Worm (Caenorhabditis elegans) whole organism, mixed stage, embryonic: ENCODE results near the gene suds-3.

ENCODE experiments used
- M03D4.4 ChIP-seq: sonication (generic microtip); optimal IDR thresholded peaks from 2 replicates; lab custom pipeline; 2017; ENCODE audit warnings: mild to moderate bottlenecking, missing genetic modification characterization, missing compliant biosample characterization
- bed-3 ChIP-seq: fragments of 200-800 bp; sonication (Bioruptor generic); optimal IDR thresholded peaks from 3 replicates; lab custom pipeline; 2018; ENCODE audit warnings: mild to moderate bottlenecking, missing genetic modification characterization, moderate library complexity, missing compliant biosample characterization
- ceh-39 ChIP-seq: fragments of 150-350 bp; optimal IDR thresholded peaks from 2 replicates; lab custom pipeline; 2014; ENCODE audit warnings: missing biosample characterization, missing genetic modification characterization
- ceh-43 ChIP-seq: fragments of 200-800 bp; sonication (Bioruptor generic); optimal IDR thresholded peaks from 2 replicates; lab custom pipeline; 2018; ENCODE audit warnings: mild to moderate bottlenecking, missing genetic modification characterization, moderate library complexity, missing compliant biosample characterization
- ceh-83 ChIP-seq: fragments of 200-800 bp; sonication (Bioruptor generic); optimal IDR thresholded peaks from 2 replicates; lab custom pipeline; 2018; ENCODE audit warnings: mild to moderate bottlenecking, missing genetic modification characterization, missing compliant biosample characterization
- ces-1 ChIP-seq: fragments of 150-350 bp; optimal IDR thresholded peaks from 2 replicates; lab custom pipeline; 2014; ENCODE audit warnings: missing biosample characterization, missing genetic modification reagents, missing genetic modification characterization
- cnd-1 ChIP-seq: fragments of 200-800 bp; sonication (Bioruptor generic); optimal IDR thresholded peaks from 2 replicates; lab custom pipeline; 2018; ENCODE audit warnings: mild to moderate bottlenecking, missing genetic modification characterization, missing compliant biosample characterization
- drap-1 ChIP-seq: fragments of 200-800 bp; sonication (Bioruptor generic); optimal IDR thresholded peaks from 3 replicates; lab custom pipeline; 2018; ENCODE audit warnings: mild to moderate bottlenecking, missing genetic modification characterization, missing compliant biosample characterization
- flh-1 ChIP-seq: fragments of 200-800 bp; sonication (Bioruptor generic); optimal IDR thresholded peaks from 2 replicates; lab custom pipeline; 2018; ENCODE audit warnings: mild to moderate bottlenecking, missing genetic modification characterization, moderate library complexity, missing compliant biosample characterization
- ham-2 ChIP-seq: fragments of 200-800 bp; sonication (Bioruptor generic); optimal IDR thresholded peaks from 2 replicates; lab custom pipeline; 2018; ENCODE audit warnings: mild to moderate bottlenecking, missing genetic modification characterization, missing compliant biosample characterization
- hlh-1 ChIP-seq: fragments of 150-350 bp; optimal IDR thresholded peaks from 2 replicates; lab custom pipeline; 2014; ENCODE audit warnings: missing biosample characterization, missing genetic modification reagents, missing genetic modification characterization
- lin-13 ChIP-seq: fragments of 150-350 bp; optimal IDR thresholded peaks from 2 replicates; lab custom pipeline; 2014; ENCODE audit warnings: missing biosample characterization, missing genetic modification characterization
- lsy-2 ChIP-seq: fragments of 150-350 bp; optimal IDR thresholded peaks from 2 replicates; lab custom pipeline; 2014; ENCODE audit warnings: missing biosample characterization, missing genetic modification characterization
- mab-5 ChIP-seq: fragments of 150-350 bp; optimal IDR thresholded peaks from 2 replicates; lab custom pipeline; 2014; ENCODE audit warnings: missing biosample characterization, missing genetic modification characterization
- mep-1 ChIP-seq: fragments of 150-350 bp; optimal IDR thresholded peaks from 2 replicates; lab custom pipeline; 2017; ENCODE audit warnings: missing biosample characterization, missing genetic modification reagents, missing genetic modification characterization, inconsistent platforms
- mls-2 ChIP-seq: sonication (generic microtip); optimal IDR thresholded peaks from 2 replicates; lab custom pipeline; 2016; ENCODE audit warnings: mild to moderate bottlenecking, missing genetic modification characterization, moderate library complexity, missing compliant biosample characterization
- nhr-237 ChIP-seq: fragments of 150-350 bp; optimal IDR thresholded peaks from 2 replicates; lab custom pipeline; 2014; ENCODE audit warnings: missing biosample characterization, missing genetic modification characterization
- sptf-1 ChIP-seq: sonication (generic microtip); optimal IDR thresholded peaks from 2 replicates; lab custom pipeline; 2017; ENCODE audit warnings: mild to moderate bottlenecking, missing genetic modification characterization, moderate library complexity, missing compliant biosample characterization
- tbx-8 ChIP-seq: fragments of 200-800 bp; sonication (Bioruptor generic); optimal IDR thresholded peaks from 2 replicates; lab custom pipeline; 2018; ENCODE audit warnings: mild to moderate bottlenecking, missing genetic modification characterization, moderate library complexity, missing compliant biosample characterization
- unc-120 ChIP-seq: sonication (generic microtip); optimal IDR thresholded peaks from 2 replicates; lab custom pipeline; 2017; ENCODE audit warnings: missing genetic modification characterization, missing compliant biosample characterization; ENCODE audit not compliant: poor library complexity, severe bottlenecking
- unc-39 ChIP-seq: fragments of 150-350 bp; optimal IDR thresholded peaks from 2 replicates; lab custom pipeline; 2014; ENCODE audit warnings: missing biosample characterization, missing genetic modification characterization
- unc-62 ChIP-seq: fragments of 150-350 bp; optimal IDR thresholded peaks from 2 replicates; lab custom pipeline; 2014; ENCODE audit warnings: missing biosample characterization, missing genetic modification reagents, missing genetic modification characterization

The suds-3 gene

DNA sequence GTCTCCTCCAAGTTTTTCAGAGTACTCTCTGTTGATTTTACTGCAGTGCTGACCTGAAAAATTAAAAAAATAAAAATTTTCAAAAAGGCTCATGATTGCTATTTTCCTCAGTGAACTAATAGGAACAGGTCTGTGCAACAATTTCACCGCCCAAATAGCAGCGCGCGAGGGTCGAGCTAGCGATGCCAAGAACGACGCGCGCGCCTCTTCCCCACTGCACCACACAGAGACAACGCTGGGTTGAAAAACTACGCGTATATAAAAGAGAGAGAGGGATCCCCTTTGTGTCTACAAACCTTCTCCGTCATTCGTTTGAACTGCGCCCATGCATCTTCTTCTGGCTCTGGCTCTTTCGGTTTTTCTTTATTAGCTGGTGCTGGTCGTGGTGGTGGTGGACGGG is 39.3 kb downstream of the suds-3 start (continued):
- TF ChIP-seq mep-1 (tag; lab: Kevin White, UChicago): peak; percentile 53
- peak; percentile 96 for TF ChIP-seq mls-2 (tag; lab: Kevin White, UChicago)
- peak; percentile 97 for TF ChIP-seq sptf-1
- TF ChIP-seq flh-1 (GFP tag; lab: Kevin White, UChicago): peak; percentile 86
- TF ChIP-seq cnd-1 (tag; lab: Kevin White, UChicago): peak; percentile 93
- TF ChIP-seq bed-3: peak; percentile 90
- TF ChIP-seq ceh-83 (GFP tag; lab: Kevin White, UChicago): peak; percentile 94

DNA sequence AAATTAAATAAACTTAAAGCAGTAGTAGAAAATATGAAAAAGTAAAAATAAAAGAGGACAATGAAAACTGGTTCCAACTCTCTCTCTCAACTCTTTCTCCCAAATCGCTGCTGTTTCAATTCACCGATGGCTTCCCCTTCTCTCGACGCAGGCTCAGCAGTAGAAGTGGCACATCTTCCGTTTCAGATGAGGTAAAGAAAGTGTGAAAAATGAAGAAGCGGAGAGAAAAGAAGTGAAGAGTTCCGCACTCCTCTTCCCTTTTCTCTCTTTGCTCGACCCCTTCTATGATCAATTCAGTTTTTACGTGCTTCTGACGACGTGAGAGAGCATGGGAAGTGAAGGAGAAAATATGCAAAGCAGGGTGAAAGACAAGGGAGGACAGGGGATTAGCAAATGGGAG is 43.4 kb downstream of the suds-3 start:
- TF ChIP-seq ceh-83 (GFP tag; lab: Kevin White, UChicago) (no peak), ces-1 (GFP tag; lab: Kevin White, UChicago) (peak; percentile 40)

DNA sequence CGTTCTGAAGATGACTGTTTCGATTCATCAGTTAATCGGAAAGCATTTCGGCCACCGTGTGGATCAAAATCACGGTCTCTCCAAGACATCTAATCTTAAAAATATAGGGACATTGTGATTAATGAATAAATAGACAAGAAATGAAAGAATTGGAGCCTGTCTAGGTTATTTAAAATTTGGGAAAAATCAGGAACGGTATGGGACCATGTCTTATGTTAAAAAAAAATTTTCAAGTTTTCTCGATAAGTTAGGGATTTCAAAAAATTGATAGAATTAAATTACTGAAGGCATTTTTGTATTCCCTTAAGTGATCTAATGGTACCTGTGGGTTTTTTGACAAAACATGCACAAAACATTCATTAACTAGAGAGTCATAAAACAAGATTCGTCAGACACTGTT is 45.3 kb downstream of the suds-3 start, which contains the start of gene unc-41:
Gene unc-41, minus strand, starts transcription at position 101 of the 400 bp plus-strand sequence.
- TF ChIP-seq unc-62 (GFP tag; lab: Kevin White, UChicago): no peak
- TF ChIP-seq M03D4.4 (tag; lab: Kevin White, UChicago): no peak
- TF ChIP-seq cnd-1 (tag; lab: Kevin White, UChicago): no peak
- TF ChIP-seq tbx-8 (GFP tag; lab: Kevin White, UChicago): no peak
- TF ChIP-seq lin-13 (tag; lab: Kevin White, UChicago): no peak
- TF ChIP-seq hlh-1 (tag; lab: Kevin White, UChicago): no peak
- no peak for TF ChIP-seq ceh-39
- TF ChIP-seq mls-2 (tag; lab: Kevin White, UChicago): no peak
- no peak for TF ChIP-seq unc-120 (tag; lab: Kevin White, UChicago)
- no peak for TF ChIP-seq nhr-237
- TF ChIP-seq bed-3: no peak
- no peak for TF ChIP-seq mep-1 (tag; lab: Kevin White, UChicago)
- no peak for TF ChIP-seq ces-1 (GFP tag; lab: Kevin White, UChicago)
- no peak for TF ChIP-seq mab-5 (tag; lab: Kevin White, UChicago)

DNA sequence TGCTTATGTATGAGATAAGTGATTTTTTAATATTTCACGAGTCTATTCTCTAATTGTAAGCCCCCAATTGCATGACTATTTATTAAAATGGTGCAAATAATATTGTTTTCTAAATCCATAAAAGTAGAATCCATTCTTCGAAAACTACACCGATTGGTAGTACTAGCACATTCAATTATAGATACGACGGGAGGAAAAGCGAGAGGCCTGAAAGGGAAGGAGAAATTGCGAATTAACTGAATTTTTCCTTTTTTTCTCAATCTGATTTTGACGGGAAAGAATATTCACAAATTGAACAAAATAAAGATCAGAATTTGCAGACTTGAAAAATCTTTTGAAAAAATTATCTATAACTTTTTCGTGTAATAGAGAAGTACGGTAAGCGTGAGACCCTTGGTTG is 46.4 kb downstream of the suds-3 start:
- TF ChIP-seq ceh-43 (GFP tag; lab: Kevin White, UChicago) (no peak), lin-13 (tag; lab: Kevin White, UChicago) (no peak), drap-1 (GFP tag; lab: Kevin White, UChicago) (no peak), ces-1 (GFP tag; lab: Kevin White, UChicago) (peak; percentile 89)

- no peak for TF ChIP-seq unc-39 (tag; lab: Kevin White, UChicago)
- TF ChIP-seq ces-1 (GFP tag; lab: Kevin White, UChicago): peak; percentile 46
These were observed 47.6 kb downstream of the suds-3 start for ce11 chrV:9978425-9978824.

ce11 chrV:9980731-9981483 is 50.1 kb downstream of the suds-3 start, which contains the start of the genes ruvb-1 and tofu-1:
TSS of gene ruvb-1 (minus strand) at chrV:9980802.
TSS of gene tofu-1 (plus strand) at chrV:9981147.
- TF ChIP-seq lsy-2 (tag; lab: Kevin White, UChicago) (peak; percentile 27), ces-1 (GFP tag; lab: Kevin White, UChicago) (peak; percentile 28), cnd-1 (tag; lab: Kevin White, UChicago) (peak; percentile 12), unc-120 (tag; lab: Kevin White, UChicago) (peak; percentile 28), ham-2 (GFP tag; lab: Kevin White, UChicago) (peak; percentile 19), sptf-1 (peak; percentile 50), mep-1 (tag; lab: Kevin White, UChicago) (peak; percentile 34), lin-13 (tag; lab: Kevin White, UChicago) (peak; percentile 24)
